Fruit fly (Drosophila melanogaster): ENCODE data around the gene CG14309.

CG14309 gene

dm6 chr3R:18384972-18385371 is at the start of gene CG14309:
Gene CG14309, minus strand, starts transcription at chr3R:18385072.
- TF ChIP-seq CG8478 (optimal IDR thresholded peaks at IDR 0.05): no peak
- no peak for TF ChIP-seq CTCF (optimal IDR thresholded peaks at IDR 0.05)

- TF ChIP-seq CTCF (optimal IDR thresholded peaks at IDR 0.05) (no peak), CG8478 (optimal IDR thresholded peaks at IDR 0.05) (no peak)
These were observed 48.0 kb upstream of the CG14309 start for dm6 chr3R:18432905-18433304.

- TF ChIP-seq CG8478 (optimal IDR thresholded peaks at IDR 0.05): no peak
- TF ChIP-seq CTCF (optimal IDR thresholded peaks at IDR 0.05): no peak
These were observed 38.5 kb upstream of the CG14309 start for dm6 chr3R:18423352-18423751.

dm6 chr3R:18422446-18422845 is 37.6 kb upstream of the CG14309 start:
- TF ChIP-seq CG8478 (optimal IDR thresholded peaks at IDR 0.05) (no peak), CTCF (optimal IDR thresholded peaks at IDR 0.05) (no peak)

dm6 chr3R:18412279-18413214 is 27.7 kb upstream of the CG14309 start, which contains the start of gene CG31122:
Gene CG31122, minus strand, starts transcription at chr3R:18412874.
- no peak for TF ChIP-seq CG8478 (optimal IDR thresholded peaks at IDR 0.05)
- no peak for TF ChIP-seq CTCF (optimal IDR thresholded peaks at IDR 0.05)

- no peak for TF ChIP-seq CTCF (optimal IDR thresholded peaks at IDR 0.05)
- TF ChIP-seq CG8478 (optimal IDR thresholded peaks at IDR 0.05): no peak
These were observed 26.4 kb upstream of the CG14309 start, which contains the start of gene CG10864 for dm6 chr3R:18411205-18411749. Gene CG10864, minus strand, starts transcription at chr3R:18411631.

dm6 chr3R:18404713-18405112 is 19.8 kb upstream of the CG14309 start, which contains the start of gene CG7685:
Gene CG7685, plus strand, starts transcription at chr3R:18404940.
- TF ChIP-seq CG8478 (optimal IDR thresholded peaks at IDR 0.05): no peak
- TF ChIP-seq CTCF (optimal IDR thresholded peaks at IDR 0.05): no peak

- no peak for TF ChIP-seq CTCF (optimal IDR thresholded peaks at IDR 0.05)
- TF ChIP-seq CG8478 (optimal IDR thresholded peaks at IDR 0.05): no peak
These were observed 17.9 kb upstream of the CG14309 start, which contains the start of the genes Wdr37 and koko for dm6 chr3R:18402549-18403429. Gene Wdr37, minus strand, starts transcription at chr3R:18402716. Gene koko, plus strand, starts transcription at chr3R:18403026.

- no peak for TF ChIP-seq CG8478 (optimal IDR thresholded peaks at IDR 0.05)
- no peak for TF ChIP-seq CTCF (optimal IDR thresholded peaks at IDR 0.05)
These were observed 14.8 kb upstream of the CG14309 start for dm6 chr3R:18399698-18400020.

- TF ChIP-seq CTCF (optimal IDR thresholded peaks at IDR 0.05) (peak in 1 of 2 experiments; percentile 25), CG8478 (optimal IDR thresholded peaks at IDR 0.05) (no peak)
These were observed 14.3 kb upstream of the CG14309 start, which contains the start of gene Vha100-2 for dm6 chr3R:18398954-18399697. Gene Vha100-2, minus strand, starts transcription at chr3R:18399169.

- TF ChIP-seq CG8478 (optimal IDR thresholded peaks at IDR 0.05) (no peak), CTCF (optimal IDR thresholded peaks at IDR 0.05) (no peak)
These were observed 13.6 kb upstream of the CG14309 start for dm6 chr3R:18398460-18398901.

dm6 chr3R:18397834-18398378 is 13.0 kb upstream of the CG14309 start:
- no peak for TF ChIP-seq CG8478 (optimal IDR thresholded peaks at IDR 0.05)
- TF ChIP-seq CTCF (optimal IDR thresholded peaks at IDR 0.05): no peak

- TF ChIP-seq CG8478 (optimal IDR thresholded peaks at IDR 0.05): no peak
- no peak for TF ChIP-seq CTCF (optimal IDR thresholded peaks at IDR 0.05)
These were observed 12.1 kb upstream of the CG14309 start, which contains the start of gene Vti1b for dm6 chr3R:18396801-18397604. Gene Vti1b, plus strand, starts transcription at chr3R:18396995.

Measured in S2 (cell line).